Fruit fly (Drosophila melanogaster) whole organism, prepupa: ENCODE measurements around the gene CG33688.

Source experiments
- Blimp-1 ChIP-seq: fragments of 200-800 bp; sonication (Bioruptor generic); optimal IDR thresholded peaks from 3 replicates; lab custom pipeline; 2017; ENCODE audit warnings: missing biosample characterization, missing genetic modification characterization, mild to moderate bottlenecking, moderate library complexity, missing genetic modification reagents
- CG10631 ChIP-seq: fragments of 200-800 bp; sonication (Bioruptor generic); optimal IDR thresholded peaks from 2 replicates; lab custom pipeline; 2016; ENCODE audit warnings: missing biosample characterization, missing genetic modification characterization
- CG10669 ChIP-seq: fragments of 200-800 bp; sonication (Bioruptor generic); optimal IDR thresholded peaks from 3 replicates; lab custom pipeline; 2018; ENCODE audit warnings: missing biosample characterization, mild to moderate bottlenecking, missing genetic modification characterization, moderate library complexity
- CG11294 ChIP-seq: fragments of 200-800 bp; sonication (Bioruptor generic); IDR thresholded peaks from 2 replicates; pipeline ENCODE4 v1.3.6; 2022; ENCODE audit warnings: missing biosample characterization, missing genetic modification characterization
- CG11762 ChIP-seq: fragments of 200-800 bp; sonication (Bioruptor generic); optimal IDR thresholded peaks from 3 replicates; lab custom pipeline; 2016; ENCODE audit warnings: missing biosample characterization, missing genetic modification characterization; ENCODE audit not compliant: insufficient read depth
- CG11902 ChIP-seq: fragments of 200-800 bp; sonication (Bioruptor generic); optimal IDR thresholded peaks from 3 replicates; lab custom pipeline; 2016; ENCODE audit warnings: missing biosample characterization, missing genetic modification characterization
- CG15336 ChIP-seq: fragments of 200-800 bp; sonication (Bioruptor generic); IDR thresholded peaks from 2 replicates; pipeline ENCODE4 v1.3.6; 2022; ENCODE audit warnings: missing biosample characterization, missing genetic modification characterization
- CG1621 ChIP-seq: fragments of 200-800 bp; sonication (Bioruptor generic); optimal IDR thresholded peaks from 3 replicates; lab custom pipeline; 2018; ENCODE audit warnings: missing biosample characterization, mild to moderate bottlenecking, missing genetic modification characterization
- CG16779 ChIP-seq: fragments of 200-800 bp; sonication (Bioruptor generic); optimal IDR thresholded peaks from 3 replicates; lab custom pipeline; 2017; ENCODE audit warnings: missing biosample characterization, mild to moderate bottlenecking, missing genetic modification characterization
- CG3032 ChIP-seq: fragments of 200-800 bp; optimal IDR thresholded peaks from 2 replicates; lab custom pipeline; 2019; ENCODE audit warnings: missing biosample characterization, mild to moderate bottlenecking, missing genetic modification characterization, moderate library complexity
- CG31627 ChIP-seq: fragments of 200-800 bp; sonication (Bioruptor generic); optimal IDR thresholded peaks from 3 replicates; lab custom pipeline; 2016; ENCODE audit warnings: missing biosample characterization, missing genetic modification characterization
- CG3919 ChIP-seq: fragments of 200-800 bp; sonication (Bioruptor generic); optimal IDR thresholded peaks from 3 replicates; lab custom pipeline; 2016; ENCODE audit warnings: missing biosample characterization, missing genetic modification characterization
- CG4318 ChIP-seq: fragments of 200-800 bp; sonication (Bioruptor generic); optimal IDR thresholded peaks from 3 replicates; lab custom pipeline; 2017; ENCODE audit warnings: missing biosample characterization, mild to moderate bottlenecking, missing genetic modification characterization
- CG6163 ChIP-seq: fragments of 200-800 bp; sonication (Bioruptor generic); IDR thresholded peaks from 3 replicates; pipeline ENCODE4 v1.3.6; 2022; ENCODE audit warnings: missing biosample characterization, missing genetic modification characterization
- CG6276 ChIP-seq: fragments of 200-800 bp; sonication (Bioruptor generic); optimal IDR thresholded peaks from 2 replicates; lab custom pipeline; 2017; ENCODE audit warnings: missing biosample characterization, mild to moderate bottlenecking, missing genetic modification characterization
- CG6792 ChIP-seq: fragments of 200-800 bp; sonication (Bioruptor generic); optimal IDR thresholded peaks from 3 replicates; lab custom pipeline; 2016; ENCODE audit warnings: missing biosample characterization, missing genetic modification characterization
- CG6808 ChIP-seq: fragments of 200-800 bp; sonication (Bioruptor generic); optimal IDR thresholded peaks from 3 replicates; lab custom pipeline; 2017; ENCODE audit warnings: missing biosample characterization, missing genetic modification characterization, mild to moderate bottlenecking, moderate library complexity, missing genetic modification reagents
- CG6854 ChIP-seq: fragments of 200-800 bp; sonication (Bioruptor generic); optimal IDR thresholded peaks from 2 replicates; lab custom pipeline; 2017; ENCODE audit warnings: missing biosample characterization, mild to moderate bottlenecking, missing genetic modification characterization
- CG7368 ChIP-seq: fragments of 200-800 bp; sonication (Bioruptor generic); optimal IDR thresholded peaks from 3 replicates; lab custom pipeline; 2016; ENCODE audit warnings: missing biosample characterization, missing genetic modification characterization
- CG8119 ChIP-seq: fragments of 200-800 bp; sonication (Bioruptor generic); IDR thresholded peaks from 3 replicates; pipeline ENCODE4 v1.3.6; 2022; ENCODE audit warnings: missing biosample characterization, missing genetic modification characterization
- CG8632 ChIP-seq: fragments of 200-800 bp; sonication (Bioruptor generic); optimal IDR thresholded peaks from 3 replicates; lab custom pipeline; 2016; ENCODE audit warnings: missing biosample characterization, missing genetic modification characterization
- CG9139 ChIP-seq: fragments of 200-800 bp; sonication (Bioruptor generic); optimal IDR thresholded peaks from 3 replicates; lab custom pipeline; 2017; ENCODE audit warnings: missing biosample characterization, mild to moderate bottlenecking, missing genetic modification characterization
- Eip75B ChIP-seq: fragments of 200-800 bp; sonication (Bioruptor generic); optimal IDR thresholded peaks from 3 replicates; lab custom pipeline; 2016; ENCODE audit warnings: missing biosample characterization, missing genetic modification characterization
- Eip78C ChIP-seq: fragments of 200-800 bp; sonication (Bioruptor generic); peaks from one replicate; lab custom pipeline; 2016; ENCODE audit warnings: missing biosample characterization, missing genetic modification characterization
- Ets96B ChIP-seq: fragments of 200-800 bp; optimal IDR thresholded peaks from 2 replicates; lab custom pipeline; 2019; ENCODE audit warnings: missing biosample characterization, mild to moderate bottlenecking, missing genetic modification characterization, moderate library complexity
- Hr38 ChIP-seq: sonication (Bioruptor generic); optimal IDR thresholded peaks from 2 replicates; lab custom pipeline; 2016; ENCODE audit warnings: missing biosample characterization, missing genetic modification characterization
- Hr39 ChIP-seq: fragments of 200-800 bp; sonication (Bioruptor generic); optimal IDR thresholded peaks from 2 replicates; lab custom pipeline; 2016; ENCODE audit warnings: missing biosample characterization, missing genetic modification characterization
- Hr4 ChIP-seq: fragments of 200-800 bp; sonication (Bioruptor generic); optimal IDR thresholded peaks from 3 replicates; lab custom pipeline; 2016; ENCODE audit warnings: missing biosample characterization, missing genetic modification characterization
- Lpt ChIP-seq: fragments of 200-800 bp; sonication (Bioruptor generic); optimal IDR thresholded peaks from 3 replicates; lab custom pipeline; 2016; ENCODE audit warnings: missing biosample characterization, missing genetic modification characterization
- Met ChIP-seq: fragments of 200-800 bp; sonication (Bioruptor generic); optimal IDR thresholded peaks from 3 replicates; lab custom pipeline; 2016; ENCODE audit warnings: missing biosample characterization, missing genetic modification characterization
- OdsH ChIP-seq: fragments of 200-800 bp; sonication (Bioruptor generic); optimal IDR thresholded peaks from 3 replicates; lab custom pipeline; 2016; ENCODE audit warnings: missing biosample characterization, missing genetic modification characterization
- Smox ChIP-seq: fragments of 200-800 bp; sonication (Bioruptor generic); optimal IDR thresholded peaks from 3 replicates; lab custom pipeline; 2016; ENCODE audit warnings: missing biosample characterization, missing genetic modification characterization
- Sox102F ChIP-seq: fragments of 200-800 bp; sonication (Bioruptor generic); optimal IDR thresholded peaks from 2 replicates; lab custom pipeline; 2016; ENCODE audit warnings: missing biosample characterization, mild to moderate bottlenecking, missing genetic modification characterization
- Sox15 ChIP-seq: fragments of 200-800 bp; sonication (Bioruptor generic); optimal IDR thresholded peaks from 3 replicates; lab custom pipeline; 2016; ENCODE audit warnings: missing biosample characterization, missing genetic modification characterization
- cyc ChIP-seq: fragments of 200-800 bp; sonication (Bioruptor generic); optimal IDR thresholded peaks from 3 replicates; lab custom pipeline; 2016; ENCODE audit warnings: missing biosample characterization, missing genetic modification characterization
- dsx ChIP-seq: fragments of 200-800 bp; optimal IDR thresholded peaks from 3 replicates; lab custom pipeline; 2019; ENCODE audit warnings: missing biosample characterization, mild to moderate bottlenecking, missing genetic modification characterization, moderate library complexity; ENCODE audit not compliant: poor library complexity, severe bottlenecking
- eg ChIP-seq: fragments of 200-800 bp; sonication (Bioruptor generic); IDR thresholded peaks from 3 replicates; pipeline ENCODE4 v1.3.6; 2022; ENCODE audit warnings: missing biosample characterization, missing genetic modification characterization
- esn ChIP-seq: fragments of 200-800 bp; sonication (Bioruptor generic); optimal IDR thresholded peaks from 2 replicates; lab custom pipeline; 2016; ENCODE audit warnings: missing biosample characterization, mild to moderate bottlenecking, missing genetic modification characterization, moderate library complexity
- fd59A ChIP-seq: fragments of 200-800 bp; sonication (Bioruptor generic); optimal IDR thresholded peaks from 2 replicates; lab custom pipeline; 2017; ENCODE audit warnings: missing biosample characterization, mild to moderate bottlenecking, missing genetic modification characterization, missing genetic modification reagents
- fd85E ChIP-seq: fragments of 200-800 bp; sonication (Bioruptor generic); optimal IDR thresholded peaks from 3 replicates; lab custom pipeline; 2016; ENCODE audit warnings: missing biosample characterization, missing genetic modification characterization
- lz ChIP-seq: fragments of 200-800 bp; sonication (Bioruptor generic); optimal IDR thresholded peaks from 3 replicates; lab custom pipeline; 2016; ENCODE audit warnings: missing biosample characterization, missing genetic modification characterization
- net ChIP-seq: fragments of 200-800 bp; sonication (Bioruptor generic); optimal IDR thresholded peaks from 3 replicates; lab custom pipeline; 2016; ENCODE audit warnings: missing biosample characterization, missing genetic modification characterization
- salr ChIP-seq, 2 experiments: fragments of 200-800 bp; sonication (Bioruptor generic); optimal IDR thresholded peaks; 3 replicates each; lab custom pipeline; 2016 to 2018; ENCODE audit warnings: missing biosample characterization in 2 of 2, missing genetic modification characterization in 2 of 2, mild to moderate bottlenecking in 1 of 2
- spab ChIP-seq: fragments of 200-800 bp; sonication (Bioruptor generic); optimal IDR thresholded peaks from 2 replicates; lab custom pipeline; 2017; ENCODE audit warnings: missing biosample characterization, mild to moderate bottlenecking, missing genetic modification characterization, missing genetic modification reagents
- ss ChIP-seq, 2 experiments: fragments of 200-800 bp; sonication (Bioruptor generic); optimal IDR thresholded peaks; 2 replicates in 1 of 2; 3 replicates in 1 of 2; lab custom pipeline; 2017 to 2018; ENCODE audit warnings: mild to moderate bottlenecking in 2 of 2, missing biosample characterization in 2 of 2, missing genetic modification characterization in 2 of 2, moderate library complexity in 1 of 2
- svp ChIP-seq: fragments of 200-800 bp; sonication (Bioruptor generic); peaks from one replicate; lab custom pipeline; 2016; ENCODE audit warnings: missing biosample characterization, missing genetic modification characterization
- topi ChIP-seq: fragments of 200-800 bp; sonication (Bioruptor generic); optimal IDR thresholded peaks from 3 replicates; lab custom pipeline; 2016; ENCODE audit warnings: missing biosample characterization, missing genetic modification characterization

CG33688 gene

dm6 chr3L:16211156-16211935, 12.3 kb downstream of the CG33688 start (continued):
- TF ChIP-seq CG6792 (GFP tag; lab: Kevin White, UChicago): peak; percentile 79
- TF ChIP-seq CG11762 (GFP tag; lab: Kevin White, UChicago): peak; percentile 32
- TF ChIP-seq CG6808 (GFP tag; lab: Kevin White, UChicago): peak; percentile 64
- peak; percentile 78 for TF ChIP-seq Ets96B (tag; lab: Kevin White, UChicago)
- TF ChIP-seq OdsH (GFP tag; lab: Kevin White, UChicago): peak; percentile 87
- peak; percentile 53 to 55 for TF ChIP-seq ss (GFP tag; optimal IDR thresholded peaks at IDR 0.05; lab: Kevin White, UChicago)
- peak; percentile 70 for TF ChIP-seq svp (GFP tag; lab: Kevin White, UChicago)
- peak; percentile 89 for TF ChIP-seq dsx (GFP tag; lab: Kevin White, UChicago)
- TF ChIP-seq eg (GFP tag; lab: Robert Waterston, UW): peak; percentile 55; the same call in 2 of the 3 replicates
- peak; percentile 81 for TF ChIP-seq CG10669 (GFP tag; lab: Kevin White, UChicago)
- TF ChIP-seq CG6163 (GFP tag; lab: Robert Waterston, UW): peak; percentile 74
- TF ChIP-seq CG15336 (GFP tag; lab: Robert Waterston, UW): peak; percentile 71
- peak; percentile 78 for TF ChIP-seq CG3032
- TF ChIP-seq Hr39: peak; percentile 55
- peak; percentile 86 for TF ChIP-seq net (GFP tag; lab: Kevin White, UChicago)
- peak; percentile 81 for TF ChIP-seq CG8632 (GFP tag; lab: Kevin White, UChicago)
- TF ChIP-seq CG6276 (GFP tag; lab: Kevin White, UChicago): peak; percentile 90
- peak; percentile 50 for TF ChIP-seq CG11902
- peak; percentile 38 for TF ChIP-seq cyc (GFP tag; lab: Kevin White, UChicago)
- TF ChIP-seq Blimp-1 (GFP tag; lab: Kevin White, UChicago): no peak
- peak; percentile 69 for TF ChIP-seq Eip75B (GFP tag; lab: Kevin White, UChicago)
- peak; percentile 16 to 95 for TF ChIP-seq salr (GFP tag; optimal IDR thresholded peaks at IDR 0.05; lab: Kevin White, UChicago)
- peak; percentile 41 for TF ChIP-seq CG3919 (GFP tag; lab: Kevin White, UChicago)

dm6 chr3L:16211936-16212287, 12.9 kb downstream of the CG33688 start:
- no peak for TF ChIP-seq fd59A (GFP tag; lab: Kevin White, UChicago)
- no peak for TF ChIP-seq Hr4
- peak; percentile 13 for TF ChIP-seq CG10669 (GFP tag; lab: Kevin White, UChicago)
- no peak for TF ChIP-seq CG31627 (GFP tag; lab: Kevin White, UChicago)
- no peak for TF ChIP-seq CG6854 (GFP tag; lab: Kevin White, UChicago)
- no peak for TF ChIP-seq CG11294 (GFP tag; lab: Robert Waterston, UW)
- TF ChIP-seq Sox15 (GFP tag; lab: Kevin White, UChicago): no peak
- TF ChIP-seq Hr38 (GFP tag; lab: Kevin White, UChicago): no peak
- TF ChIP-seq svp (GFP tag; lab: Kevin White, UChicago): peak; percentile 35
- TF ChIP-seq spab: no peak
- peak; percentile 38 for TF ChIP-seq Ets96B (tag; lab: Kevin White, UChicago)
- peak; percentile 63 for TF ChIP-seq CG3032
- TF ChIP-seq CG6276 (GFP tag; lab: Kevin White, UChicago): no peak
- TF ChIP-seq CG6808 (GFP tag; lab: Kevin White, UChicago): no peak
- TF ChIP-seq esn: peak; percentile 54
- no peak for TF ChIP-seq CG1621
- TF ChIP-seq salr (GFP tag; optimal IDR thresholded peaks at IDR 0.05; lab: Kevin White, UChicago): peak in 1 of 2 experiments; percentile 18
- TF ChIP-seq fd85E (GFP tag; lab: Kevin White, UChicago): no peak
- TF ChIP-seq CG8119 (GFP tag; lab: Robert Waterston, UW): no peak
- peak; percentile 37 for TF ChIP-seq OdsH (GFP tag; lab: Kevin White, UChicago)
- TF ChIP-seq Lpt (GFP tag; lab: Kevin White, UChicago): no peak
- no peak for TF ChIP-seq lz (GFP tag; lab: Kevin White, UChicago)
- TF ChIP-seq Sox102F (GFP tag; lab: Kevin White, UChicago): no peak
- peak; percentile 48 for TF ChIP-seq CG10631 (GFP tag; lab: Kevin White, UChicago)
- TF ChIP-seq Met (GFP tag; lab: Kevin White, UChicago): no peak
- no peak for TF ChIP-seq CG4318 (GFP tag; lab: Kevin White, UChicago)
- TF ChIP-seq CG16779 (tag; lab: Kevin White, UChicago): no peak
- no peak for TF ChIP-seq CG9139
- TF ChIP-seq eg (GFP tag; lab: Robert Waterston, UW): no peak
- peak; percentile 25 for TF ChIP-seq topi (GFP tag; lab: Kevin White, UChicago)
- no peak for TF ChIP-seq CG7368
- no peak for TF ChIP-seq Smox
- TF ChIP-seq Eip78C (GFP tag; lab: Kevin White, UChicago): peak; percentile 76
- peak; percentile 14 for TF ChIP-seq Blimp-1 (GFP tag; lab: Kevin White, UChicago)
